Worm (Caenorhabditis elegans): Measurements from ENCODE around the gene sru-40.

ce11 chrV:9841376-9841775, 7.6 kb upstream of the sru-40 start, which contains the start of gene sru-36:
- TF ChIP-seq unc-39 (tag; optimal IDR thresholded peaks at IDR 0.05) (no peak), sptf-1 (tag; optimal IDR thresholded peaks at IDR 0.05) (no peak), elt-3 (tag; optimal IDR thresholded peaks at IDR 0.05) (no peak), ztf-11 (tag; optimal IDR thresholded peaks at IDR 0.05) (no peak), elt-1 (tag; optimal IDR thresholded peaks at IDR 0.05; ENCODE audit: borderline replicate concordance, insufficient read depth) (no peak), lin-32 (GFP tag; optimal IDR thresholded peaks at IDR 0.05) (no peak), snpc-4 (tag; optimal IDR thresholded peaks at IDR 0.05) (no peak), nhr-12 (tag; optimal IDR thresholded peaks at IDR 0.05) (no peak), nhr-28 (tag; optimal IDR thresholded peaks at IDR 0.05) (no peak)

Measured in whole organism, mixed stage, embryonic.